Worm (Caenorhabditis elegans): Measurements from ENCODE around the gene B0564.2.

The B0564.2 gene

DNA sequence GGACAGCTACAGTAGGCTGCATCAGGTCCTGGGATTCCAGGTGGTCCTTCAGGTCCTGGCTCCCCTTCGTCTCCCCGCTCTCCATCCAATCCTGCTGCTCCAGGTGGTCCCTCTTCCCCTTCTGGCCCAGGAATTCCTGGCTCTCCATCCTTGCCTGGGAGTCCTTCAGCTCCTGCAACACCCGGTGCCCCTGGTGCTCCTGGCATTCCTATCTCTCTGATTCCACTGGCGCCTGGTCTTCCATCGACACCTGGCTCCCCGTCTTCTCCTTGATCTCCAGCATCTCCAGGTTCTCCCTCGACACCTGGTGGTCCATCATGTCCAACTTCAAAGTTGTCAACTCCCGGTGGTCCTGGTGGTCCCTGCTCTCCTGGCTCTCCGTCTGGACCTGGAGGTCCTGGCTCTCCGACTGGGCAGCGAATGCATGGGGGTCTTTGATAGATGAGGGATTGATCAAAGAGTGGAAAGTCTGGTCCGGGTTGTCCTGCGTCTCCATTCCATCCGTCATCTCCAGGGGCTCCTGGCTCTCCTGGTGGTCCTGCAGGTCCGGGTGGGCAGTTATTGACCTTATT, 17.7 kb upstream of the B0564.2 start:
- no peak for TF ChIP-seq nhr-11 (tag; optimal IDR thresholded peaks at IDR 0.05)
- no peak for TF ChIP-seq ztf-1 (GFP tag; conservative IDR thresholded peaks at IDR 0.05)
- no peak for TF ChIP-seq peb-1 (tag; optimal IDR thresholded peaks at IDR 0.05)
- no peak for TF ChIP-seq nhr-25 (tag; optimal IDR thresholded peaks at IDR 0.05)
- no peak for TF ChIP-seq lin-11 (tag; optimal IDR thresholded peaks at IDR 0.05)
- no peak for TF ChIP-seq crh-2 (tag; optimal IDR thresholded peaks at IDR 0.05)
- TF ChIP-seq ceh-82 (tag; optimal IDR thresholded peaks at IDR 0.05): no peak
- no peak for TF ChIP-seq alr-1 (tag; optimal IDR thresholded peaks at IDR 0.05)

DNA sequence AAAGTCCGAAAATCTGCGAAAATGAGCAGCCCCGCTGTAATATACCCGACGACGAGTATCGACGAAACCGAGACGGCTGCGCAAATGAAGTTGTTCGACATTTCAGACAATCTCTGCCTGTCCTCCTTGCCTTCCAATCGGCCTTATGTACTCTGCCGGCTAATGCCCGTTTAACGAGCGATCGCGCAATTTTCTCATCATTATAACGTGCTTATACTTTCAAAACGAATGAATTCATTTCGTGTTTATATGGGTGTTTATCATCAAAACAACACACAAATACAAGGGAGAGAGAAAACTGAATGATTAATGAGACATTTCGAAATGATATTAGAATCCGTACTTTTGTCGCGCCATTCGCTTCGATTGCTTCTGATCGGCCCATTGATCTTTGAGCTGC, 16.5 kb upstream of the B0564.2 start, which contains the start of gene col-132:
TSS of gene col-132 (minus strand) at position 101 of the 400 bp plus-strand sequence.
- TF ChIP-seq fos-1 (tag; optimal IDR thresholded peaks at IDR 0.05): no peak
- TF ChIP-seq zag-1 (tag; optimal IDR thresholded peaks at IDR 0.05): no peak
- TF ChIP-seq Y55F3AM.14 (GFP tag; optimal IDR thresholded peaks at IDR 0.05): no peak
- TF ChIP-seq peb-1 (tag; optimal IDR thresholded peaks at IDR 0.05): no peak
- TF ChIP-seq ztf-11 (tag; optimal IDR thresholded peaks at IDR 0.05): no peak
- no peak for TF ChIP-seq mdl-1 (tag; optimal IDR thresholded peaks at IDR 0.05)
- no peak for TF ChIP-seq nhr-12 (tag; optimal IDR thresholded peaks at IDR 0.05)
- no peak for TF ChIP-seq ZK546.5 (tag; optimal IDR thresholded peaks at IDR 0.05)
- no peak for TF ChIP-seq egl-27 (tag; optimal IDR thresholded peaks at IDR 0.05)
- TF ChIP-seq nhr-237 (tag; optimal IDR thresholded peaks at IDR 0.05): no peak
- TF ChIP-seq R02D3.7 (tag; optimal IDR thresholded peaks at IDR 0.05): no peak
- TF ChIP-seq ztf-1 (GFP tag; conservative IDR thresholded peaks at IDR 0.05): no peak
- no peak for TF ChIP-seq C34F6.9 (tag; optimal IDR thresholded peaks at IDR 0.05)

DNA sequence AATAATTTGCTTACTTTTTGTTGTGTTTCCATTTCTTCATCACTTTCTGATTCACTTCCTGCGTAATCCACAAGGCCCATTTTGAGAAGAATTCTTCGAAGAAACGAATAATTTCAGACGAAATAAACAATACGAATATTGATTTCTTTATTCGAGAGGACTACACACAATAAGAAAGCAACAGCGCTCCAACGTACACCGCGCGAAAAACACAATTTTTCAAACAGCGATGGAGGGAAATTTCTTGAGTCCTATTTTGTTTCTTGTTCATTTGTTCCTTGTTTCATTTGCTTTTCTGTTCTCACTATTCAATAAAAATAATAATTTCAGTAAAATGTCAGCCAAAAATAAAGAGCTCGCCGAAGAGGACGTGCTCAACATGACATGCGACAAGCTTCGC, 13.8 kb upstream of the B0564.2 start, which contains the start of the genes prcc-1 and C39E9.12:
TSS of gene prcc-1 (minus strand) at position 119 of the 400 bp plus-strand sequence.
TSS of gene C39E9.12 (plus strand) at position 331 of the 400 bp plus-strand sequence.
- TF ChIP-seq elt-1 (tag; optimal IDR thresholded peaks at IDR 0.05): no peak
- no peak for TF ChIP-seq skn-1 (tag; optimal IDR thresholded peaks at IDR 0.05)
- TF ChIP-seq lsy-2 (tag; optimal IDR thresholded peaks at IDR 0.05): peak; percentile 31 to 86
- peak; percentile 6 for TF ChIP-seq egl-27 (tag; optimal IDR thresholded peaks at IDR 0.05)
- peak; percentile 87 for TF ChIP-seq gmeb-1 (tag; optimal IDR thresholded peaks at IDR 0.05)
- TF ChIP-seq nhr-25 (tag; optimal IDR thresholded peaks at IDR 0.05): no peak
- no peak for TF ChIP-seq nhr-21 (tag; optimal IDR thresholded peaks at IDR 0.05)
- TF ChIP-seq ztf-4 (tag; optimal IDR thresholded peaks at IDR 0.05): no peak
- no peak for TF ChIP-seq unc-39 (tag; optimal IDR thresholded peaks at IDR 0.05)
- TF ChIP-seq aly-2 (tag; optimal IDR thresholded peaks at IDR 0.05): no peak
- TF ChIP-seq nhr-23 (tag; optimal IDR thresholded peaks at IDR 0.05): no peak
- TF ChIP-seq lin-11 (tag; optimal IDR thresholded peaks at IDR 0.05): no peak
- no peak for TF ChIP-seq mab-5 (tag; optimal IDR thresholded peaks at IDR 0.05)
- no peak for TF ChIP-seq nhr-10 (tag; optimal IDR thresholded peaks at IDR 0.05)
- TF ChIP-seq nhr-6 (tag; optimal IDR thresholded peaks at IDR 0.05): peak; percentile 23
- TF ChIP-seq snpc-4 (tag; optimal IDR thresholded peaks at IDR 0.05): peak; percentile 44
- TF ChIP-seq alr-1 (tag; optimal IDR thresholded peaks at IDR 0.05): no peak
- TF ChIP-seq ceh-82 (tag; optimal IDR thresholded peaks at IDR 0.05): no peak
- TF ChIP-seq ztf-1 (GFP tag; conservative IDR thresholded peaks at IDR 0.05): no peak
- TF ChIP-seq lin-13 (GFP tag; optimal IDR thresholded peaks at IDR 0.05): no peak
- TF ChIP-seq mbf-1 (tag; optimal IDR thresholded peaks at IDR 0.05): no peak
- no peak for TF ChIP-seq nhr-237 (tag; optimal IDR thresholded peaks at IDR 0.05)
- no peak for TF ChIP-seq peb-1 (tag; optimal IDR thresholded peaks at IDR 0.05)
- TF ChIP-seq unc-62 (GFP tag; optimal IDR thresholded peaks at IDR 0.05): no peak
- no peak for TF ChIP-seq F13H6.1 (tag; optimal IDR thresholded peaks at IDR 0.05)
- TF ChIP-seq R02D3.7 (tag; optimal IDR thresholded peaks at IDR 0.05): no peak
- TF ChIP-seq ceh-16 (tag; optimal IDR thresholded peaks at IDR 0.05): no peak
- no peak for TF ChIP-seq lin-39 (tag; optimal IDR thresholded peaks at IDR 0.05)
- TF ChIP-seq nhr-129 (tag; optimal IDR thresholded peaks at IDR 0.05): peak; percentile 96
- TF ChIP-seq blmp-1 (tag; optimal IDR thresholded peaks at IDR 0.05; ENCODE audit: insufficient read depth): no peak
- no peak for TF ChIP-seq nhr-12 (tag; optimal IDR thresholded peaks at IDR 0.05)
- TF ChIP-seq C34F6.9 (tag; optimal IDR thresholded peaks at IDR 0.05): peak; percentile 86
- no peak for TF ChIP-seq ZK546.5 (tag; optimal IDR thresholded peaks at IDR 0.05)
- TF ChIP-seq unc-55 (GFP tag; optimal IDR thresholded peaks at IDR 0.05): peak; percentile 94
- TF ChIP-seq mdl-1 (tag; optimal IDR thresholded peaks at IDR 0.05): no peak
- TF ChIP-seq sem-4 (tag; optimal IDR thresholded peaks at IDR 0.05): no peak
- TF ChIP-seq elt-3 (tag; optimal IDR thresholded peaks at IDR 0.05): no peak
- peak; percentile 54 for TF ChIP-seq sma-9 (GFP tag; optimal IDR thresholded peaks at IDR 0.05)
- no peak for TF ChIP-seq sma-9 (tag; optimal IDR thresholded peaks at IDR 0.05)
- no peak for TF ChIP-seq nhr-77 (tag; optimal IDR thresholded peaks at IDR 0.05)
- no peak for TF ChIP-seq ztf-11 (tag; optimal IDR thresholded peaks at IDR 0.05)
- TF ChIP-seq Y55F3AM.14 (GFP tag; optimal IDR thresholded peaks at IDR 0.05): no peak
- peak; percentile 76 for TF ChIP-seq crh-2 (tag; optimal IDR thresholded peaks at IDR 0.05)
- TF ChIP-seq nhr-11 (tag; optimal IDR thresholded peaks at IDR 0.05): no peak
- no peak for TF ChIP-seq zag-1 (tag; optimal IDR thresholded peaks at IDR 0.05)
- peak; percentile 32 for TF ChIP-seq fos-1 (tag; optimal IDR thresholded peaks at IDR 0.05)
- no peak for TF ChIP-seq dmd-4 (tag; optimal IDR thresholded peaks at IDR 0.05)
- no peak for TF ChIP-seq ama-1 (optimal IDR thresholded peaks at IDR 0.05)
